Worm (Caenorhabditis elegans): ENCODE measurements around the gene Y116A8C.20.

ce11 chrIV:17026568-17026967 lies 14.2 kb upstream of the Y116A8C.20 start:
- no peak for TF ChIP-seq che-1 (tag; optimal IDR thresholded peaks at IDR 0.05)
- TF ChIP-seq pag-3 (tag; optimal IDR thresholded peaks at IDR 0.05; ENCODE audit: borderline replicate concordance) = no peak
- no peak for TF ChIP-seq unc-42 (tag; optimal IDR thresholded peaks at IDR 0.05)
- no peak for TF ChIP-seq sox-2 (GFP tag; IDR thresholded peaks at IDR 0.05)
- no peak for TF ChIP-seq pros-1 (tag; optimal IDR thresholded peaks at IDR 0.05)
- no peak for TF ChIP-seq K09A11.1 (tag; optimal IDR thresholded peaks at IDR 0.05; ENCODE audit: insufficient read depth)
- TF ChIP-seq dmd-4 (tag; optimal IDR thresholded peaks at IDR 0.05; ENCODE audit: borderline replicate concordance) = no peak
- no peak for TF ChIP-seq ama-1 (optimal IDR thresholded peaks at IDR 0.05)
- TF ChIP-seq fkh-10 (GFP tag; optimal IDR thresholded peaks at IDR 0.05) = no peak
- TF ChIP-seq ceh-30 (tag; optimal IDR thresholded peaks at IDR 0.05) = no peak
- no peak for TF ChIP-seq ztf-16 (tag; optimal IDR thresholded peaks at IDR 0.05)
- TF ChIP-seq ref-2 (tag; optimal IDR thresholded peaks at IDR 0.05) = no peak
- TF ChIP-seq C08G9.2 (tag; optimal IDR thresholded peaks at IDR 0.05) = no peak
- TF ChIP-seq pha-4 (tag; optimal IDR thresholded peaks at IDR 0.05) = no peak

Measured in whole organism, late embryonic.